Worm (Caenorhabditis elegans): ENCODE measurements around the gene ZK381.8.

DNA sequence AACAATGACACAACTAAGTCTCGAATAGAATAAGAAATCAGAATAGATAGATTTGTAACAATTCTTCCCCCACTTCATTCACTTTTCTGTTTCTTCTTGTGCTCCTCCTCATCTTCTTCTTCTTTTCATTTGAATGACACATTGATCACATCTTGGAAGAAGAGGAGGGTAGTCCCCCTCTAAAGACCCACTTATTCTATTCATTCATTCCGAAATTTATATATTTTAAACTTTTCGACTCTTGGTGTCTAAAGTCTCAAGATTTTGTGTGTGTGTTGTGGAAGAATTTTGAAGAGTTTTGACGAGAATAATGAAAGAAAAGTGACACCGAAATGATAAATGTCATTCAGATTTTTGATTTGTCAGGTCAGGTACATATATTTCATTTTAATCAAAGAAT is 20.9 kb upstream of the ZK381.8 start:
- TF ChIP-seq nhr-28 (tag; optimal IDR thresholded peaks at IDR 0.05) (no peak), ztf-4 (tag; optimal IDR thresholded peaks at IDR 0.05) (no peak)
